Worm (Caenorhabditis elegans): Measurements from ENCODE around the gene shc-2.

shc-2 gene

DNA sequence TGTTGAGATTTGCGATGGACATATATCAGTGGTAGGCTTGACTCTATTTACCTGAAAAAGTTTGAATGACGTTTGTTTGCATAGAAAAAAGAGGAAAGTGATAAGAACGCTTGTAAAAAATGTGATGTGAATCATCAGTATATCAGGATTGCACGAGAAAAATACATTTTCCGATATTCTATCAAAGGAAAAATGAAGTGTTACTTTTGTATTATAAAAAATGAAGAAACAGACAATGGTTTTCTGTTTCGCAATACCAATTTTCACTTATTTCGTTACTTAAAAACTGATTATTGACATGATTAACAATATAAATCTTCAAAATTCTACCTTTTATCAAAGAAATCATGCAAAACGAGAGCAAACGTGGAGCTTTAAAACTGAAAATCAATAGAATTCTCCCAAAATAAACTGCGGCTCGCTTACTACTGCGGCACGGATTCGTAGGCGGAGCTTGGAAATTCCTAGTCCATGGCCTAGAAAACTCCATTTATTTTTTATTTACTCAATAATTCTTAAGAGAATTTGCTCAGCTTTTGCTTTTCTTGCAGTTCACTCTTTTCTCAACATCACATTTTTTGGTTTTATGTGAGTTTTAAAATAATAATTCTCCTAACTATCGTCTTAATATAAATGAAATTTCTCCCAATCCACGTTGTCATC lies 24.7 kb downstream of the shc-2 start, which contains the start of the genes eif-1 and vps-24:
eif-1 (minus strand) TSS at position 51 of the 663 bp plus-strand sequence.
vps-24 (plus strand) TSS at position 469 of the 663 bp plus-strand sequence.
- TF ChIP-seq elt-2 (tag; optimal IDR thresholded peaks at IDR 0.05) (peak; percentile 38), nhr-25 (tag; optimal IDR thresholded peaks at IDR 0.05) (peak; percentile 35), pqm-1 (tag; optimal IDR thresholded peaks at IDR 0.05) (no peak), skn-1 (tag; optimal IDR thresholded peaks at IDR 0.05) (no peak), snpc-4 (tag; optimal IDR thresholded peaks at IDR 0.05) (peak; percentile 74), elt-1 (tag; optimal IDR thresholded peaks at IDR 0.05) (no peak), lin-15B (tag; optimal IDR thresholded peaks at IDR 0.05) (peak; percentile 73), nfya-1 (tag; optimal IDR thresholded peaks at IDR 0.05; ENCODE audit: insufficient read depth) (peak; percentile 70), jun-1 (tag; optimal IDR thresholded peaks at IDR 0.05) (no peak), pha-4 (tag; optimal IDR thresholded peaks at IDR 0.05) (peak; percentile 64), hmg-11 (tag; optimal IDR thresholded peaks at IDR 0.05) (peak; percentile 80)

- TF ChIP-seq lsy-12 (tag; optimal IDR thresholded peaks at IDR 0.05), result no peak
- TF ChIP-seq nfya-1 (tag; optimal IDR thresholded peaks at IDR 0.05; ENCODE audit: insufficient read depth), result peak; percentile 3
- peak; percentile 5 for TF ChIP-seq pha-4 (tag; optimal IDR thresholded peaks at IDR 0.05)
- TF ChIP-seq daf-12 (tag; optimal IDR thresholded peaks at IDR 0.05), result no peak
- no peak for TF ChIP-seq unc-39 (tag; optimal IDR thresholded peaks at IDR 0.05)
- no peak for TF ChIP-seq nhr-11 (tag; optimal IDR thresholded peaks at IDR 0.05)
- TF ChIP-seq nhr-25 (tag; optimal IDR thresholded peaks at IDR 0.05), result peak; percentile 1
These were observed 26.0 kb downstream of the shc-2 start, which contains the start of gene rnh-1.0 for ce11 chrII:4994939-4995338. TSS of gene rnh-1.0 (plus strand) at chrII:4995327.

ce11 chrII:4998657-4999056 lies 29.7 kb downstream of the shc-2 start, which contains the start of gene F59A6.11:
TSS of gene F59A6.11 (minus strand) at chrII:4998757.
- TF ChIP-seq unc-62 (GFP tag; optimal IDR thresholded peaks at IDR 0.05) (no peak), pha-4 (tag; optimal IDR thresholded peaks at IDR 0.05) (no peak), daf-12 (tag; optimal IDR thresholded peaks at IDR 0.05) (no peak), lin-15B (tag; optimal IDR thresholded peaks at IDR 0.05) (no peak), zag-1 (tag; optimal IDR thresholded peaks at IDR 0.05) (no peak), nhr-67 (tag; optimal IDR thresholded peaks at IDR 0.05) (no peak)

DNA sequence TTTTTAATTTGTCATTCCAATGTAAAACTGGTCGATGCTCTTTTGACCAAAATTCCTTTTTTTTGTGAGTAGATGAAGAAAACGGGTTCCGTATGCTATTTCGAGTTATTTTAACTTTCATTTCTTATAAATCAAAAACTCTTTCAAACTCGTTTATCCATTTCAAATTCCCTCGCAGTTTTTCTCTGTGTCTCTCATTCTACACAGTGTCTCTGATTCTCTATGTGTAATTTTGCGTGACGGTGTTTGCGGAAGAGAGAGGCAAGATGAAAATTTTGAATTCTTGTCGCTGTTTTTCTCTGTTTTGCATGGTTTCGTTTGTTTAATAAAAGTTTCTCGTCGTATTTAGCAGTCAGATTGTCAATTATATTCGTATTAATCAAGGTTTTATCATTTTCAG lies 30.2 kb downstream of the shc-2 start, which contains the start of gene citk-2:
citk-2 (plus strand) TSS at position 399 of the 400 bp plus-strand sequence.
- peak; percentile 92 for TF ChIP-seq nhr-23 (tag; optimal IDR thresholded peaks at IDR 0.05)
- TF ChIP-seq lsy-12 (tag; optimal IDR thresholded peaks at IDR 0.05), result peak; percentile 61
- TF ChIP-seq nhr-25 (tag; optimal IDR thresholded peaks at IDR 0.05), result peak; percentile 89
- no peak for TF ChIP-seq nhr-28 (tag; optimal IDR thresholded peaks at IDR 0.05)
- TF ChIP-seq lin-39 (tag; optimal IDR thresholded peaks at IDR 0.05), result peak; percentile 51
- no peak for TF ChIP-seq ZK546.5 (tag; optimal IDR thresholded peaks at IDR 0.05)
- TF ChIP-seq pqm-1 (tag; optimal IDR thresholded peaks at IDR 0.05), result peak; percentile 19
- TF ChIP-seq jun-1 (tag; optimal IDR thresholded peaks at IDR 0.05), result peak; percentile 66
- TF ChIP-seq skn-1 (tag; optimal IDR thresholded peaks at IDR 0.05), result peak; percentile 79
- TF ChIP-seq egl-5 (tag; optimal IDR thresholded peaks at IDR 0.05), result peak; percentile 75
- TF ChIP-seq ceh-82 (tag; optimal IDR thresholded peaks at IDR 0.05), result peak; percentile 75
- TF ChIP-seq fkh-10 (GFP tag; optimal IDR thresholded peaks at IDR 0.05), result peak; percentile 24
- TF ChIP-seq R02D3.7 (tag; optimal IDR thresholded peaks at IDR 0.05), result peak; percentile 66
- TF ChIP-seq fkh-2 (tag; optimal IDR thresholded peaks at IDR 0.05), result no peak
- no peak for TF ChIP-seq pha-4 (tag; optimal IDR thresholded peaks at IDR 0.05)
- no peak for TF ChIP-seq ztf-11 (tag; optimal IDR thresholded peaks at IDR 0.05)
- peak; percentile 5 for TF ChIP-seq nhr-67 (tag; optimal IDR thresholded peaks at IDR 0.05)
- no peak for TF ChIP-seq fos-1 (tag; optimal IDR thresholded peaks at IDR 0.05)
- peak; percentile 74 for TF ChIP-seq lin-15B (tag; optimal IDR thresholded peaks at IDR 0.05)
- peak; percentile 90 for TF ChIP-seq nhr-43 (tag; optimal IDR thresholded peaks at IDR 0.05; ENCODE audit: poor library complexity, severe bottlenecking)

DNA sequence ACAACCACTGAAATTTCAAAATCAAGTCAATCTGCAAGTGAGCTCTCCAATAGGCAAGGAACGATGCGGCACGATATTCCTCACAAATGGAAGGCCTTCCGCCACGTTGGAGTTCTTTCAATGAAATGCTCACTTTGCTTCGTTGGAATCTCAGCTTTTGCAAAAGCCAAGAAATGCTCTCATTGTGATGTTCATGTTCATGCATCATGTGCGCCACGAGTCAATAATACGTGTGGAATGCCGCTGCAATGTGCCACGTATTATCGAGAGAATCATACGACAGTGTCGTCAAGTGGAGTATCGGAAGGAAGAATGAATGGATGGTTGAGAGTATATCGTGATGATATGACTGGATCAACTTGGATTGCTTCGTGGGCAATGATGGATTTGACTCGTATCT lies 32.9 kb downstream of the shc-2 start:
- no peak for TF ChIP-seq lsy-12 (tag; optimal IDR thresholded peaks at IDR 0.05)
- no peak for TF ChIP-seq nhr-23 (tag; optimal IDR thresholded peaks at IDR 0.05)
- no peak for TF ChIP-seq nhr-76 (tag; optimal IDR thresholded peaks at IDR 0.05)
- no peak for TF ChIP-seq ceh-9 (tag; optimal IDR thresholded peaks at IDR 0.05)
- TF ChIP-seq unc-39 (tag; optimal IDR thresholded peaks at IDR 0.05), result no peak
- no peak for TF ChIP-seq nhr-43 (tag; optimal IDR thresholded peaks at IDR 0.05; ENCODE audit: poor library complexity, severe bottlenecking)
- TF ChIP-seq elt-1 (tag; optimal IDR thresholded peaks at IDR 0.05), result no peak
- TF ChIP-seq eor-1 (tag; optimal IDR thresholded peaks at IDR 0.05), result no peak
- no peak for TF ChIP-seq ceh-82 (tag; optimal IDR thresholded peaks at IDR 0.05)
- TF ChIP-seq hmg-11 (tag; optimal IDR thresholded peaks at IDR 0.05), result no peak
- TF ChIP-seq ztf-11 (tag; optimal IDR thresholded peaks at IDR 0.05), result no peak
- TF ChIP-seq unc-62 (GFP tag; optimal IDR thresholded peaks at IDR 0.05), result no peak
- TF ChIP-seq fos-1 (tag; optimal IDR thresholded peaks at IDR 0.05), result no peak
- no peak for TF ChIP-seq nhr-28 (tag; optimal IDR thresholded peaks at IDR 0.05)
- TF ChIP-seq mdl-1 (tag; optimal IDR thresholded peaks at IDR 0.05), result no peak
- TF ChIP-seq ztf-4 (tag; optimal IDR thresholded peaks at IDR 0.05), result no peak
- no peak for TF ChIP-seq nhr-11 (tag; optimal IDR thresholded peaks at IDR 0.05)
- no peak for TF ChIP-seq ZK546.5 (tag; optimal IDR thresholded peaks at IDR 0.05)
- no peak for TF ChIP-seq lin-39 (tag; optimal IDR thresholded peaks at IDR 0.05)
- no peak for TF ChIP-seq pqm-1 (tag; optimal IDR thresholded peaks at IDR 0.05)

All from whole organism, L3 larva.